Worm (Caenorhabditis elegans): ENCODE measurements around the gene F37A8.2.

DNA sequence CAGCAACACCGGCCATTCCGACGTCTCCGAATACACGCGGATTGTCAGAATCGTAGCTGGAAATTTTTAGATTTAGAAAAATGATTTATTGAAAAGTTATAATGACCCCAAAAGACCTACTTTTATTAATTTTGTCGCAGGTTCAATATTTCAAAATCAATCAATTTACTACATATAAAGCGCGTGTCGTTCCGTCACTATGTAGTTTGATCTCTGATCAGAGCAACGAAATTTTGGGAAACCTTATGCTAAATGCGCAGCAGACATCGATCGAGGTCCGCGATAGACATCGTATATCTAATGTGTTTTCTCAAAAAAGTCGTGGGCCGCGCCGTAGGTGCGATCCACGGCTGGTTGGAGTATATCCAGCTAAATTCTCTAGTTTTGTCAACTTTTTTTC lies 24.8 kb downstream of the F37A8.2 start:
- TF ChIP-seq aly-2 (tag; optimal IDR thresholded peaks at IDR 0.05) (no peak), pha-4 (GFP tag; IDR thresholded peaks at IDR 0.05) (no peak), pha-4 (tag; optimal IDR thresholded peaks at IDR 0.05) (no peak), lin-15B (tag; optimal IDR thresholded peaks at IDR 0.05) (no peak), unc-62 (GFP tag; optimal IDR thresholded peaks at IDR 0.05 in 1 of 2) (no peak), unc-62 (tag; optimal IDR thresholded peaks at IDR 0.05) (no peak), saeg-2 (GFP tag; IDR thresholded peaks at IDR 0.05) (no peak)

Data from whole organism, L4 larva.